Worm (Caenorhabditis elegans): Measurements from ENCODE around the gene Y82E9BL.3.

Gene Y82E9BL.3

DNA sequence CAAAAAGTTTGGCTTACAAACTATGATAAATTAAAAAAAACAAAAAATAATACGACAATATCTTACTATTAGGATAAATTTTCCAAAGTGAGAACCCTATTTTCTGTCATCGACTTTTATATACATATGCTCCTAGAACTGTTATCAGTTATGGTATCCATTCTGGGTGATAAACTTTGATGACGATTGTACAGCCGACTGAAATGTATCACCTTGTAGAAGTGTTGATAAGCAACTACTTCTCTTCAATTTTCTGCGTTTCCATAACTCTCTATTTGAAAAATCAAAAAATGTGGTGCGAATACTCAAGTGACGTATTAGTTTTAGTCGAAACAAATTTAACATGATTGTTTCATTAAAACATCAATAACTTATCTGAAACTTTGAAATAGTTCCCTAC, 39.3 kb upstream of the Y82E9BL.3 start:
- peak; percentile 10 for TF ChIP-seq crh-2 (tag; optimal IDR thresholded peaks at IDR 0.05)
- peak; percentile 37 for TF ChIP-seq sma-9 (GFP tag; optimal IDR thresholded peaks at IDR 0.05)
- no peak for TF ChIP-seq sma-9 (tag; optimal IDR thresholded peaks at IDR 0.05)
- TF ChIP-seq ztf-11 (tag; optimal IDR thresholded peaks at IDR 0.05) = no peak
- TF ChIP-seq C34F6.9 (tag; optimal IDR thresholded peaks at IDR 0.05) = no peak
- peak; percentile 98 for TF ChIP-seq fos-1 (tag; optimal IDR thresholded peaks at IDR 0.05)
- TF ChIP-seq elt-1 (tag; optimal IDR thresholded peaks at IDR 0.05) = no peak

ce11 chrIII:1388274-1389058, 37.8 kb upstream of the Y82E9BL.3 start, which contains the start of gene pals-20:
TSS of gene pals-20 (minus strand) at chrIII:1388324.
- TF ChIP-seq nhr-25 (tag; optimal IDR thresholded peaks at IDR 0.05) = no peak
- TF ChIP-seq fos-1 (tag; optimal IDR thresholded peaks at IDR 0.05) = peak; percentile 67

ce11 chrIII:1384694-1385093, 34.0 kb upstream of the Y82E9BL.3 start:
- TF ChIP-seq fos-1 (tag; optimal IDR thresholded peaks at IDR 0.05) (peak; percentile 32), mbf-1 (tag; optimal IDR thresholded peaks at IDR 0.05) (no peak), unc-55 (GFP tag; optimal IDR thresholded peaks at IDR 0.05) (no peak), lin-39 (tag; optimal IDR thresholded peaks at IDR 0.05) (no peak), sem-4 (tag; optimal IDR thresholded peaks at IDR 0.05) (no peak)

DNA sequence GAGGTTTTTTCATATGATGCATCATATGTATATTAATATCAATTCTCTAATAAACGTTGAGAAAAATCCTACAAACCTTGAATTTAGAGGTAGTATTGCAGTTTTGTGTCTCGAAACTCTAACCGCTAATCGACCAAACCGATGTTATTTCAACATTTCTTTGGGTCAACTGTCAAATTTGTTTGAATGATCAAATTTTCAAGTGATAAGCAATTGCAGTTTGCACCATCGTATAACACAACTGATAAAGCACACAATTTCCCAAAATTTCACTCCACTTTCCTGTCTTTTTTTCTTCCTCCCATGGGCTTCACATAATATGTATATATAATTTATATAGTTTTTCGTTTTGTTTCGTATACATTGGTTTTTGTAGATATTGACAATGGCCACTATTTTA, 33.4 kb upstream of the Y82E9BL.3 start, which contains the start of the genes fbxa-138 and Y82E9BR.5:
Gene fbxa-138 (minus strand): TSS at position 161 of the 400 bp plus-strand sequence.
Gene Y82E9BR.5 (plus strand): TSS at position 279 of the 400 bp plus-strand sequence.
- no peak for TF ChIP-seq aly-2 (tag; optimal IDR thresholded peaks at IDR 0.05)
- peak; percentile 87 for TF ChIP-seq fos-1 (tag; optimal IDR thresholded peaks at IDR 0.05)
- no peak for TF ChIP-seq ama-1 (optimal IDR thresholded peaks at IDR 0.05)
- no peak for TF ChIP-seq elt-3 (tag; optimal IDR thresholded peaks at IDR 0.05)
- no peak for TF ChIP-seq nhr-129 (tag; optimal IDR thresholded peaks at IDR 0.05)
- no peak for TF ChIP-seq unc-62 (GFP tag; optimal IDR thresholded peaks at IDR 0.05)
- TF ChIP-seq elt-1 (tag; optimal IDR thresholded peaks at IDR 0.05) = no peak
- TF ChIP-seq gmeb-1 (tag; optimal IDR thresholded peaks at IDR 0.05) = peak; percentile 4

ce11 chrIII:1383483-1383882, 32.8 kb upstream of the Y82E9BL.3 start:
- TF ChIP-seq ztf-1 (GFP tag; conservative IDR thresholded peaks at IDR 0.05) (no peak), sem-4 (tag; optimal IDR thresholded peaks at IDR 0.05) (no peak), nhr-12 (tag; optimal IDR thresholded peaks at IDR 0.05) (no peak), unc-39 (tag; optimal IDR thresholded peaks at IDR 0.05) (no peak), zag-1 (tag; optimal IDR thresholded peaks at IDR 0.05) (no peak), nhr-6 (tag; optimal IDR thresholded peaks at IDR 0.05) (no peak), ztf-4 (tag; optimal IDR thresholded peaks at IDR 0.05) (no peak), nhr-11 (tag; optimal IDR thresholded peaks at IDR 0.05) (no peak), mbf-1 (tag; optimal IDR thresholded peaks at IDR 0.05) (no peak), sma-9 (GFP tag; optimal IDR thresholded peaks at IDR 0.05) (no peak), sma-9 (tag; optimal IDR thresholded peaks at IDR 0.05) (no peak), ceh-16 (tag; optimal IDR thresholded peaks at IDR 0.05) (no peak), snpc-4 (tag; optimal IDR thresholded peaks at IDR 0.05) (no peak), sma-3 (GFP tag; optimal IDR thresholded peaks at IDR 0.05) (no peak), nhr-237 (tag; optimal IDR thresholded peaks at IDR 0.05) (no peak)

- TF ChIP-seq sem-4 (tag; optimal IDR thresholded peaks at IDR 0.05) = no peak
- no peak for TF ChIP-seq alr-1 (tag; optimal IDR thresholded peaks at IDR 0.05)
- TF ChIP-seq blmp-1 (tag; optimal IDR thresholded peaks at IDR 0.05; ENCODE audit: insufficient read depth) = no peak
- TF ChIP-seq nhr-21 (tag; optimal IDR thresholded peaks at IDR 0.05) = no peak
- no peak for TF ChIP-seq skn-1 (tag; optimal IDR thresholded peaks at IDR 0.05)
- no peak for TF ChIP-seq zag-1 (tag; optimal IDR thresholded peaks at IDR 0.05)
- TF ChIP-seq nhr-11 (tag; optimal IDR thresholded peaks at IDR 0.05) = no peak
Observed at ce11 chrIII:1380535-1381274, 30.1 kb upstream of the Y82E9BL.3 start, which contains the start of the genes pals-21 and Y82E9BR.6. TSS of gene pals-21 (minus strand) at chrIII:1380635. TSS of gene Y82E9BR.6 (plus strand) at chrIII:1381224.

Data from whole organism, L2 larva.